Fruit fly (Drosophila melanogaster): ENCODE data around the gene alphaTub67C.
A peak's percentile ranks its signal among the peaks of the same experiment; 100 is the strongest.

Gene alphaTub67C

DNA sequence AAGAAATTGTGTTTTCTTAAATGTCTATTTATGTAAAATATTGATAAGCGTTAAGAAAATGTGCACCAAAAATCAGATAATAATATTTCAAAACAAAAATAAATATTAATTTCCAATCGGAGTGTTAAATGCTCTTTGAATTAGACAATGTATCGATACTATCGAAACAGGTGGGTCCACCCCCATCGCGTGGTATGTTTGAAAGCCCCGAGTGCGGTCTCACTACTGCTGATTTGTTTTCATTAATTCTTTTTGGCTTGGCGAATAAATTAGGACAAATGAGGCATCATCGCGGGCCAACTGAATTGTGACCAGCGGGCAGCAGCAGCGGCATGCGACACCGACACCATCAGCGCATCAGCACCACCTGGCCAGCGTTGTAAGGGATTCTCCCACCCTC lies 45.6 kb downstream of the alphaTub67C start, which contains the start of gene Naa60:
Naa60 (plus strand) TSS at position 189 of the 400 bp plus-strand sequence.
- TF ChIP-seq salr (GFP tag; optimal IDR thresholded peaks at IDR 0.05) (no peak), CG9139 (GFP tag; optimal IDR thresholded peaks at IDR 0.05) (no peak), CG6792 (GFP tag; optimal IDR thresholded peaks at IDR 0.05) (no peak), CG10669 (GFP tag; optimal IDR thresholded peaks at IDR 0.05) (no peak), ss (GFP tag; optimal IDR thresholded peaks at IDR 0.05) (no peak), lz (GFP tag; optimal IDR thresholded peaks at IDR 0.05) (no peak), CG11294 (GFP tag; IDR thresholded peaks at IDR 0.05) (no peak), esn (GFP tag; optimal IDR thresholded peaks at IDR 0.05) (no peak), CG32006 (GFP tag; optimal IDR thresholded peaks at IDR 0.05) (no peak), CG16779 (tag; optimal IDR thresholded peaks at IDR 0.05) (no peak)

DNA sequence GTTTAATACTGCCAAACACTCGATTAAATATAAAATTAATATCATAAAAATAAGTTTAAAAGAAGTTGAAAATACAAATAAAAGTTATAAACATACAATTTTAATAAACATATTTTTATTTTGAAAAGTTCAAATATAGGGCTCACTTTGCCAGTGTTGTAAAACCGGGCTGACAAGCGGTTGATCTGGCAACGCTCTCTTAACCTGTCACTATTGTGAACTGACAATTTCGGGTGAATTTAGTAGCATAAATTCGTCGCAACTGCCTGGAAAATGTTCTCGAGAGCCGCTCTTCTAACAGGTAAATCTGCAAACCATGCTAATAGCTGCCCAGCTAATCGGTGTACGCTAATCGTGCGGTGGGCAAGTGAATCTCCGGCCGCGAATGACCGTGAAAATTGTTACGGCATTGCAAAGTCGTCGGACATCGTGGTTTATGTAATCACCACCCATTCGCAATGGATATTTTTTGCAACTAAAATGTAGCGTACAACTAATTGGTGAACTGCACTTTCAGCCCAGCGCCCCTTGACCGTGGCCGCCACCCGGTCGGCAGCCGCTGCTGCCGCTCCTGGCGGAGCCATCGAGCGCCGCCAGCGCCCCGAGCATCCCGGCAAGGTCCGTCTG lies 48.8 kb downstream of the alphaTub67C start, which contains the start of gene ATPsynB:
ATPsynB (plus strand) TSS at position 205 of the 627 bp plus-strand sequence.
- TF ChIP-seq CG1621 (tag; optimal IDR thresholded peaks at IDR 0.05) (peak; percentile 19), CG9139 (GFP tag; optimal IDR thresholded peaks at IDR 0.05) (no peak), CG6854 (GFP tag; optimal IDR thresholded peaks at IDR 0.05) (peak; percentile 20), achi (GFP tag; optimal IDR thresholded peaks at IDR 0.05) (peak; percentile 99), esn (GFP tag; optimal IDR thresholded peaks at IDR 0.05) (peak; percentile 19)

All from whole organism, prepupa.